Fruit fly (Drosophila melanogaster) whole organism, embryonic: ENCODE measurements around the gene Vlet.

Source experiments
- CG17568 ChIP-seq: fragments of 200-800 bp; sonication (Bioruptor generic); optimal IDR thresholded peaks from 2 replicates; lab custom pipeline; 2018; ENCODE audit warnings: missing biosample characterization, mild to moderate bottlenecking, missing genetic modification characterization, moderate library complexity
- CG2120 ChIP-seq: fragments of 200-800 bp; sonication (Bioruptor generic); optimal IDR thresholded peaks from 3 replicates; lab custom pipeline; 2016; ENCODE audit warnings: missing biosample characterization, missing genetic modification characterization
- CG7372 ChIP-seq: fragments of 200-800 bp; sonication (Bioruptor generic); IDR thresholded peaks from 2 replicates; pipeline ENCODE4 v1.3.6; 2022; ENCODE audit warnings: missing biosample characterization, missing genetic modification characterization
- CG7928 ChIP-seq: fragments of 200-800 bp; sonication (Bioruptor generic); optimal IDR thresholded peaks from 2 replicates; lab custom pipeline; 2017; ENCODE audit warnings: missing biosample characterization, mild to moderate bottlenecking, missing genetic modification characterization
- Dref ChIP-seq: fragments of 200-800 bp; sonication (Bioruptor generic); IDR thresholded peaks from 2 replicates; pipeline ENCODE4 v1.3.6; 2022; ENCODE audit warnings: missing biosample characterization, missing genetic modification characterization
- H15 ChIP-seq: fragments of 200-800 bp; sonication (Bioruptor generic); IDR thresholded peaks from 3 replicates; pipeline ENCODE4 v1.3.6; 2022; ENCODE audit warnings: missing biosample characterization, missing genetic modification characterization
- pho ChIP-seq: fragments of 200-800 bp; sonication (Bioruptor generic); optimal IDR thresholded peaks from 2 replicates; lab custom pipeline; 2016; ENCODE audit warnings: missing biosample characterization, missing genetic modification characterization

DNA sequence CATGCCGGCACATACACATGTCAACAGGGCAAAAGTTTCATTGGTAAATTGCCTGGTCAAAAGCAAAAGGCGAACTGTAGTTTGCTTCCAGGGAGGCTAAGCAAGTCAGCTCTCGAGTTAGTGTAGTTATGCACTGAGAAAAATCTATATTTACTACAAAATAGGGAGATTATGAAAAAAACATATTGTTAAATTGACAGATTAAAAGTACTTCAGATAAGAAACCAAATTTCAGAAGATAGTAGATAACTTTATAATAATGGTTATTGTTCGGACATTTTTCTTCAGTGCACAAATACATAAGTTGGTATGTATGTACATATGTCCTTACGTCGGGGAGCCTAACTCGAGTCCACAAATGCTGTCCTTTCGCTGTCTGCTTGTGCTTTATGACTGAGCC, 21.2 kb downstream of the Vlet start:
- TF ChIP-seq pho = peak; percentile 25
- TF ChIP-seq CG2120 = peak; percentile 74
- TF ChIP-seq CG17568 = no peak
- TF ChIP-seq H15 (GFP tag; lab: Robert Waterston, UW) = no peak
- no peak for TF ChIP-seq Dref (GFP tag; lab: Robert Waterston, UW)
- TF ChIP-seq CG7372 (GFP tag; lab: Robert Waterston, UW) = peak; percentile 31; the same call in 1 of the 2 replicates
- no peak for TF ChIP-seq CG7928 (GFP tag; lab: Kevin White, UChicago)
